Fruit fly (Drosophila melanogaster) whole organism, embryonic: ENCODE data around the gene CG42820.

Experiments
- Awh ChIP-seq: fragments of 200-800 bp; sonication (Bioruptor generic); IDR thresholded peaks from 2 replicates; pipeline ENCODE4, ENCODE4 v1.3.6; 2022; ENCODE audit warnings: missing biosample characterization, missing genetic modification characterization
- Bdp1 ChIP-seq: fragments of 200-800 bp; sonication (Bioruptor generic); optimal IDR thresholded peaks from 3 replicates; lab custom pipeline; 2016; ENCODE audit warnings: missing biosample characterization, missing genetic modification characterization
- CG10979 ChIP-seq: fragments of 200-800 bp; sonication (Bioruptor generic); optimal IDR thresholded peaks from 2 replicates; lab custom pipeline; 2018; ENCODE audit warnings: missing biosample characterization, mild to moderate bottlenecking, missing genetic modification characterization, moderate library complexity
- CG11560 ChIP-seq: fragments of 200-800 bp; sonication (Bioruptor generic); IDR thresholded peaks from 3 replicates; pipeline ENCODE4 v1.3.6; 2022; ENCODE audit warnings: missing biosample characterization, missing genetic modification characterization
- CG11723 ChIP-seq: fragments of 200-800 bp; sonication (Bioruptor generic); optimal IDR thresholded peaks from 2 replicates; lab custom pipeline; 2017; ENCODE audit warnings: missing biosample characterization, mild to moderate bottlenecking, missing genetic modification characterization
- CG12236 ChIP-seq: fragments of 200-800 bp; sonication (Bioruptor generic); optimal IDR thresholded peaks from 2 replicates; lab custom pipeline; 2016; ENCODE audit warnings: missing biosample characterization, missing genetic modification characterization
- CG12942 ChIP-seq: fragments of 200-800 bp; sonication (Bioruptor generic); optimal IDR thresholded peaks from 3 replicates; lab custom pipeline; 2016; ENCODE audit warnings: missing biosample characterization, missing genetic modification characterization
- CG14710 ChIP-seq: fragments of 200-800 bp; sonication (Bioruptor generic); optimal IDR thresholded peaks from 3 replicates; lab custom pipeline; 2019; ENCODE audit warnings: missing biosample characterization, mild to moderate bottlenecking, missing genetic modification characterization, moderate library complexity
- CG15011 ChIP-seq: fragments of 200-800 bp; sonication (Bioruptor generic); optimal IDR thresholded peaks from 3 replicates; lab custom pipeline; 2018; ENCODE audit warnings: missing biosample characterization, mild to moderate bottlenecking, missing genetic modification characterization
- CG17568 ChIP-seq: fragments of 200-800 bp; sonication (Bioruptor generic); optimal IDR thresholded peaks from 2 replicates; lab custom pipeline; 2018; ENCODE audit warnings: missing biosample characterization, mild to moderate bottlenecking, missing genetic modification characterization, moderate library complexity
- CG2678 ChIP-seq: fragments of 200-800 bp; sonication (Bioruptor generic); optimal IDR thresholded peaks from 3 replicates; lab custom pipeline; 2019; ENCODE audit warnings: missing biosample characterization, mild to moderate bottlenecking, missing genetic modification characterization, moderate library complexity
- CG33557 ChIP-seq: fragments of 200-800 bp; sonication (Bioruptor generic); optimal IDR thresholded peaks from 2 replicates; lab custom pipeline; 2019; ENCODE audit warnings: missing biosample characterization, mild to moderate bottlenecking, missing genetic modification characterization, moderate library complexity
- CG5953 ChIP-seq: fragments of 200-800 bp; sonication (Bioruptor generic); IDR thresholded peaks from 2 replicates; pipeline ENCODE4 v1.3.6; 2022; ENCODE audit warnings: missing biosample characterization, missing genetic modification characterization
- CG6254 ChIP-seq: fragments of 200-800 bp; sonication (Bioruptor generic); optimal IDR thresholded peaks from 3 replicates; lab custom pipeline; 2017; ENCODE audit warnings: mild to moderate bottlenecking, missing biosample characterization, missing genetic modification reagents, missing genetic modification characterization
- CG7271 ChIP-seq: fragments of 200-800 bp; sonication (Bioruptor generic); optimal IDR thresholded peaks from 2 replicates; lab custom pipeline; 2018; ENCODE audit warnings: missing biosample characterization, mild to moderate bottlenecking, missing genetic modification characterization, moderate library complexity
- CG8924 ChIP-seq: fragments of 200-800 bp; optimal IDR thresholded peaks from 3 replicates; lab custom pipeline; 2019; ENCODE audit warnings: missing biosample characterization, mild to moderate bottlenecking, missing genetic modification characterization, moderate library complexity
- Dfd ChIP-seq, 2 experiments: fragments of >200 bp; optimal IDR thresholded peaks; 2 replicates each; lab custom pipeline; 2017; ENCODE audit warnings: missing biosample characterization in 2 of 2, missing genetic modification characterization in 2 of 2
- Elba2 ChIP-seq: fragments of 200-800 bp; sonication (Bioruptor generic); optimal IDR thresholded peaks from 3 replicates; lab custom pipeline; 2016; ENCODE audit warnings: missing biosample characterization, missing genetic modification characterization
- Gug ChIP-seq: fragments of 200-800 bp; sonication (Bioruptor generic); IDR thresholded peaks from 4 replicates; pipeline ENCODE4 v1.3.6; 2022; ENCODE audit warnings: missing biosample characterization, missing genetic modification characterization
- Hsf ChIP-seq: fragments of 200-800 bp; sonication (Bioruptor generic); optimal IDR thresholded peaks from 3 replicates; lab custom pipeline; 2016; ENCODE audit warnings: missing biosample characterization, missing genetic modification characterization
- Mrtf ChIP-seq: fragments of 200-800 bp; sonication (Bioruptor generic); IDR thresholded peaks from 3 replicates; pipeline ENCODE4 v1.3.6; 2022; ENCODE audit warnings: missing biosample characterization, missing genetic modification characterization
- Neu2 ChIP-seq: fragments of 200-800 bp; sonication (Bioruptor generic); optimal IDR thresholded peaks from 3 replicates; lab custom pipeline; 2016; ENCODE audit warnings: missing biosample characterization, missing genetic modification characterization, borderline replicate concordance
- Ptx1 ChIP-seq: fragments of 200-800 bp; sonication (Bioruptor generic); IDR thresholded peaks from 2 replicates; pipeline ENCODE4 v1.3.6; 2022; ENCODE audit warnings: missing biosample characterization, missing genetic modification characterization
- Scr ChIP-seq: fragments of 200-800 bp; sonication (Bioruptor generic); IDR thresholded peaks from 2 replicates; pipeline ENCODE4 v1.3.6; 2022; ENCODE audit warnings: missing biosample characterization, missing genetic modification characterization; ENCODE audit not compliant: partially characterized antibody
- Sin3A ChIP-seq: fragments of >200 bp; optimal IDR thresholded peaks from 2 replicates; lab custom pipeline; 2018
- Sox102F ChIP-seq: fragments of 200-800 bp; sonication (Bioruptor generic); optimal IDR thresholded peaks from 2 replicates; lab custom pipeline; 2018; ENCODE audit warnings: missing biosample characterization, mild to moderate bottlenecking, missing genetic modification characterization, moderate library complexity
- ac ChIP-seq: fragments of 200-800 bp; sonication (Bioruptor generic); optimal IDR thresholded peaks from 3 replicates; lab custom pipeline; 2017; ENCODE audit warnings: missing biosample characterization, mild to moderate bottlenecking, missing genetic modification characterization
- ap ChIP-seq: fragments of 200-800 bp; sonication (Bioruptor generic); IDR thresholded peaks from 2 replicates; pipeline ENCODE4 v1.3.6; 2022; ENCODE audit warnings: missing biosample characterization, missing genetic modification characterization
- bigmax ChIP-seq: fragments of 200-800 bp; sonication (Bioruptor generic); optimal IDR thresholded peaks from 2 replicates; lab custom pipeline; 2018; ENCODE audit warnings: missing biosample characterization, mild to moderate bottlenecking, missing genetic modification characterization
- chif ChIP-seq, 2 experiments: fragments of 200-800 bp; sonication (Bioruptor generic); optimal IDR thresholded peaks; 3 replicates each; lab custom pipeline; 2016; ENCODE audit warnings: missing biosample characterization in 2 of 2, missing genetic modification characterization in 2 of 2
- crol ChIP-seq: fragments of 200-800 bp; sonication (Bioruptor generic); IDR thresholded peaks from 2 replicates; pipeline ENCODE4 v1.3.6; 2022; ENCODE audit warnings: missing biosample characterization, missing genetic modification characterization
- dmrt11E ChIP-seq: fragments of 200-800 bp; sonication (Bioruptor generic); optimal IDR thresholded peaks from 3 replicates; lab custom pipeline; 2018; ENCODE audit warnings: missing biosample characterization, mild to moderate bottlenecking, missing genetic modification characterization, moderate library complexity
- eve ChIP-seq, 2 experiments: fragments of >200 bp; optimal IDR thresholded peaks; 2 replicates each; lab custom pipeline; 2017; ENCODE audit warnings: missing biosample characterization in 2 of 2, missing genetic modification characterization in 2 of 2
- fd96Cb ChIP-seq: fragments of 200-800 bp; sonication (Bioruptor generic); optimal IDR thresholded peaks from 2 replicates; lab custom pipeline; 2018; ENCODE audit warnings: missing biosample characterization, mild to moderate bottlenecking, missing genetic modification characterization, moderate library complexity
- gsb ChIP-seq: fragments of 200-800 bp; sonication (Bioruptor generic); IDR thresholded peaks from 2 replicates; pipeline ENCODE4 v1.3.6; 2022; ENCODE audit warnings: missing biosample characterization, missing genetic modification characterization
- luna ChIP-seq: fragments of 200-800 bp; sonication (Bioruptor generic); optimal IDR thresholded peaks from 2 replicates; lab custom pipeline; 2016; ENCODE audit warnings: missing biosample characterization, missing genetic modification characterization
- p53 ChIP-seq: fragments of 200-800 bp; sonication (Bioruptor generic); optimal IDR thresholded peaks from 2 replicates; lab custom pipeline; 2016; ENCODE audit warnings: missing biosample characterization, missing genetic modification characterization
- pfk ChIP-seq: fragments of 200-800 bp; sonication (Bioruptor generic); optimal IDR thresholded peaks from 2 replicates; lab custom pipeline; 2018; ENCODE audit warnings: missing biosample characterization, mild to moderate bottlenecking, missing genetic modification characterization, moderate library complexity
- phol ChIP-seq: fragments of 200-800 bp; sonication (Bioruptor generic); optimal IDR thresholded peaks from 3 replicates; lab custom pipeline; 2018; ENCODE audit warnings: missing biosample characterization, mild to moderate bottlenecking, missing genetic modification characterization, moderate library complexity
- pita ChIP-seq: fragments of 200-800 bp; sonication (Bioruptor generic); optimal IDR thresholded peaks from 2 replicates; lab custom pipeline; 2017; ENCODE audit warnings: missing biosample characterization, mild to moderate bottlenecking, missing genetic modification characterization
- pnt ChIP-seq: fragments of 200-800 bp; sonication (Bioruptor generic); optimal IDR thresholded peaks from 3 replicates; lab custom pipeline; 2016; ENCODE audit warnings: missing biosample characterization, missing genetic modification characterization
- pros ChIP-seq: fragments of 200-800 bp; sonication (Bioruptor generic); optimal IDR thresholded peaks from 3 replicates; lab custom pipeline; 2019; ENCODE audit warnings: missing biosample characterization, mild to moderate bottlenecking, missing genetic modification characterization, moderate library complexity
- ranshi ChIP-seq: fragments of 200-800 bp; sonication (Bioruptor generic); IDR thresholded peaks from 2 replicates; pipeline ENCODE4 v1.3.6; 2022; ENCODE audit warnings: missing biosample characterization, missing genetic modification characterization
- sd ChIP-seq: fragments of 200-800 bp; sonication (Bioruptor generic); optimal IDR thresholded peaks from 3 replicates; lab custom pipeline; 2018; ENCODE audit warnings: missing biosample characterization, mild to moderate bottlenecking, missing genetic modification characterization, moderate library complexity
- sens ChIP-seq: fragments of 200-800 bp; sonication (Bioruptor generic); peaks from one replicate; lab custom pipeline; 2016; ENCODE audit warnings: missing biosample characterization, missing genetic modification characterization
- slou ChIP-seq: fragments of 200-800 bp; sonication (Bioruptor generic); optimal IDR thresholded peaks from 3 replicates; lab custom pipeline; 2016; ENCODE audit warnings: missing biosample characterization, missing genetic modification characterization
- tgo ChIP-seq: fragments of 200-800 bp; sonication (Bioruptor generic); IDR thresholded peaks from 3 replicates; pipeline ENCODE4 v1.3.6; 2022; ENCODE audit warnings: missing biosample characterization, missing genetic modification characterization
- toy ChIP-seq: fragments of 200-800 bp; sonication (Bioruptor generic); IDR thresholded peaks from 2 replicates; pipeline ENCODE4 v1.3.6; 2022; ENCODE audit warnings: missing biosample characterization, missing genetic modification characterization
- trh ChIP-seq: fragments of 200-800 bp; sonication (Bioruptor generic); optimal IDR thresholded peaks from 2 replicates; lab custom pipeline; 2016; ENCODE audit warnings: missing biosample characterization, missing genetic modification characterization
- zf30C ChIP-seq: fragments of 200-800 bp; sonication (Bioruptor generic); optimal IDR thresholded peaks from 3 replicates; lab custom pipeline; 2018; ENCODE audit warnings: missing biosample characterization, mild to moderate bottlenecking, missing genetic modification characterization

CG42820 gene

dm6 chr2L:8362273-8362954 lies 29.8 kb downstream of the CG42820 start, which contains the start of gene CG7627 (continued):
- TF ChIP-seq bigmax (GFP tag; lab: Kevin White, UChicago): no peak
- no peak for TF ChIP-seq zf30C
- no peak for TF ChIP-seq pros
- peak; percentile 9 for TF ChIP-seq p53 (GFP tag; lab: Kevin White, UChicago)
- peak; percentile 86 for TF ChIP-seq Gug (GFP tag; lab: Robert Waterston, UW)
- peak; percentile 56 for TF ChIP-seq Sox102F (GFP tag; lab: Kevin White, UChicago)
- TF ChIP-seq Mrtf (GFP tag; lab: Robert Waterston, UW): peak; percentile 80
- no peak for TF ChIP-seq CG7271 (tag; lab: Kevin White, UChicago)
- peak; percentile 89 for TF ChIP-seq Elba2 (GFP tag; lab: Kevin White, UChicago)
- TF ChIP-seq dmrt11E: peak; percentile 62
- TF ChIP-seq Bdp1 (GFP tag; lab: Kevin White, UChicago): peak; percentile 61
- TF ChIP-seq sens (GFP tag; lab: Kevin White, UChicago): peak; percentile 96
- TF ChIP-seq CG8924 (tag; lab: Kevin White, UChicago): peak; percentile 61
- TF ChIP-seq eve (GFP tag; optimal IDR thresholded peaks at IDR 0.05; lab: Kevin White, UChicago): peak in 1 of 2 experiments; percentile 82
- no peak for TF ChIP-seq Neu2 (GFP tag; lab: Kevin White, UChicago)
- no peak for TF ChIP-seq pita (GFP tag; lab: Kevin White, UChicago)
- peak; percentile 68 for TF ChIP-seq fd96Cb (tag; lab: Kevin White, UChicago)
- no peak for TF ChIP-seq crol (GFP tag; lab: Robert Waterston, UW)
- TF ChIP-seq ranshi (GFP tag; lab: Robert Waterston, UW): peak; percentile 81
- TF ChIP-seq CG2678 (tag; lab: Kevin White, UChicago): peak; percentile 88
- peak; percentile 67; the same call in 1 of the 2 replicates for TF ChIP-seq Awh (GFP tag; lab: Robert Waterston, UW)
- peak; percentile 54; the same call in 1 of the 2 replicates for TF ChIP-seq toy (GFP tag; lab: Robert Waterston, UW)
- no peak for TF ChIP-seq pfk
- peak; percentile 70 for TF ChIP-seq phol (tag; lab: Kevin White, UChicago)
- TF ChIP-seq sd (tag; lab: Kevin White, UChicago): peak; percentile 41
- TF ChIP-seq CG11723 (GFP tag; lab: Kevin White, UChicago): peak; percentile 50
- no peak for TF ChIP-seq CG12236
- TF ChIP-seq CG12942 (GFP tag; lab: Kevin White, UChicago): peak; percentile 37
- TF ChIP-seq Dfd (GFP tag; optimal IDR thresholded peaks at IDR 0.05; lab: Kevin White, UChicago): no peak
- peak; percentile 51 for TF ChIP-seq CG14710
- TF ChIP-seq luna (GFP tag; lab: Kevin White, UChicago): peak; percentile 1
- TF ChIP-seq chif (GFP tag; optimal IDR thresholded peaks at IDR 0.05; lab: Kevin White, UChicago): peak; percentile 56 to 76
- TF ChIP-seq CG5953 (GFP tag; lab: Robert Waterston, UW): no peak
- TF ChIP-seq CG15011 (GFP tag; lab: Kevin White, UChicago): peak; percentile 1
- TF ChIP-seq CG10979: peak; percentile 78
- TF ChIP-seq CG17568 (GFP tag; lab: Kevin White, UChicago): peak; percentile 45
- peak; percentile 34 for TF ChIP-seq trh (GFP tag; lab: Kevin White, UChicago)
- 0 out of 2 replicates have a peak, but pooled peaks have one; percentile 51 for TF ChIP-seq ap (GFP tag; lab: Robert Waterston, UW)
- no peak for TF ChIP-seq ac (GFP tag; lab: Kevin White, UChicago)
- peak; percentile 43; the same call in 1 of the 2 replicates for TF ChIP-seq gsb (GFP tag; lab: Robert Waterston, UW)
- TF ChIP-seq CG33557 (GFP tag; lab: Kevin White, UChicago): peak; percentile 43
- peak; percentile 74 for TF ChIP-seq tgo (GFP tag; lab: Robert Waterston, UW)
- TF ChIP-seq CG6254 (GFP tag; lab: Kevin White, UChicago): peak; percentile 12
- peak; percentile 17 for TF ChIP-seq slou
- TF ChIP-seq Scr (GFP tag; lab: Robert Waterston, UW): 0 out of 2 replicates have a peak, but pooled peaks have one; percentile 26
- TF ChIP-seq CG11560 (tag; lab: Robert Waterston, UW): peak; percentile 63; the same call in 2 of the 3 replicates
- no peak for TF ChIP-seq Sin3A (lab: Kevin White, UChicago)
- TF ChIP-seq Ptx1 (GFP tag; lab: Robert Waterston, UW): peak; percentile 83
- TF ChIP-seq pnt: peak; percentile 59
- TF ChIP-seq Hsf (GFP tag; lab: Kevin White, UChicago): peak; percentile 74
